Worm (Caenorhabditis elegans) whole organism, young adult: ENCODE data around the gene fkh-3.
A peak's percentile ranks its signal among the peaks of the same experiment; 100 is the strongest.

Experiments used
- B0019.2 ChIP-seq: fragments of 200-800 bp; sonication (Bioruptor generic); conservative IDR thresholded peaks from 2 replicates; pipeline ENCODE4 v1.3.6; 2022; ENCODE audit warnings: missing genetic modification reagents, missing genetic modification characterization, missing compliant biosample characterization
- B0261.1 ChIP-seq: sonication (generic microtip); optimal IDR thresholded peaks from 2 replicates; lab custom pipeline; 2016; ENCODE audit warnings: mild to moderate bottlenecking, missing genetic modification characterization, moderate library complexity, missing compliant biosample characterization
- C17E4.6 ChIP-seq: fragments of 200-800 bp; sonication (Bioruptor generic); IDR thresholded peaks from 2 replicates; pipeline ENCODE4 v1.3.6; 2022; ENCODE audit warnings: missing genetic modification reagents, missing genetic modification characterization, missing compliant biosample characterization
- D2030.7 ChIP-seq: fragments of 200-800 bp; sonication (Bioruptor generic); IDR thresholded peaks from 2 replicates; pipeline ENCODE4 v1.3.6; 2022; ENCODE audit warnings: missing genetic modification reagents, missing genetic modification characterization, missing compliant biosample characterization
- F22D6.2 ChIP-seq: sonication (generic microtip); optimal IDR thresholded peaks from 2 replicates; lab custom pipeline; 2016; ENCODE audit warnings: mild to moderate bottlenecking, missing genetic modification characterization, missing compliant biosample characterization
- F55B11.4 ChIP-seq: sonication (generic microtip); optimal IDR thresholded peaks from 2 replicates; lab custom pipeline; 2016; ENCODE audit warnings: missing compliant biosample characterization, missing genetic modification characterization, borderline replicate concordance; ENCODE audit not compliant: insufficient read depth
- K11D2.4 ChIP-seq: fragments of 200-800 bp; sonication (Bioruptor generic); IDR thresholded peaks from 2 replicates; pipeline ENCODE4 v1.3.6; 2022; ENCODE audit warnings: missing genetic modification reagents, missing genetic modification characterization, missing compliant biosample characterization
- T26A5.8 ChIP-seq: sonication (generic microtip); optimal IDR thresholded peaks from 2 replicates; lab custom pipeline; 2016; ENCODE audit warnings: missing genetic modification characterization, missing compliant biosample characterization
- Y53G8AR.9 ChIP-seq: fragments of 200-800 bp; sonication (Bioruptor generic); conservative IDR thresholded peaks from 2 replicates; pipeline ENCODE4 v1.3.6; 2022; ENCODE audit warnings: missing genetic modification reagents, missing genetic modification characterization, missing compliant biosample characterization
- Y67H2A.10 ChIP-seq: fragments of 200-800 bp; sonication (Bioruptor generic); conservative IDR thresholded peaks from 2 replicates; pipeline ENCODE4 v1.3.6; 2022; ENCODE audit warnings: missing genetic modification reagents, missing genetic modification characterization, missing compliant biosample characterization
- akir-1 ChIP-seq: fragments of 200-800 bp; sonication (Bioruptor generic); optimal IDR thresholded peaks from 2 replicates; lab custom pipeline; 2018; ENCODE audit warnings: mild to moderate bottlenecking, missing genetic modification characterization, moderate library complexity, missing compliant biosample characterization
- ama-1 ChIP-seq, 3 experiments: fragments of 150-350 bp in 1 of 3; sonication (generic microtip) in 2 of 3; optimal IDR thresholded peaks; 2 replicates each; lab custom pipeline; 2014 to 2018; ENCODE audit warnings: missing biosample characterization in 2 of 3, missing genetic modification characterization in 2 of 3, missing genetic modification reagents in 2 of 3
- aptf-2 ChIP-seq: fragments of 200-800 bp; sonication (Bioruptor generic); conservative IDR thresholded peaks from 2 replicates; pipeline ENCODE4 v1.3.6; 2022; ENCODE audit warnings: missing genetic modification reagents, missing genetic modification characterization, missing compliant biosample characterization
- cebp-1 ChIP-seq, 2 experiments: fragments of 200-800 bp in 1 of 2; sonication (Bioruptor generic) in 1 of 2; sonication (generic microtip) in 1 of 2; IDR thresholded peaks in 1 of 2; optimal IDR thresholded peaks in 1 of 2; 2 replicates each; pipeline versions ENCODE4 v1.3.6 to Lab custom; 2017 to 2022; ENCODE audit warnings: missing compliant biosample characterization in 2 of 2, missing genetic modification characterization in 2 of 2, mild to moderate bottlenecking in 1 of 2, missing genetic modification reagents in 1 of 2, moderate library complexity in 1 of 2
- cebp-2 ChIP-seq: fragments of 200-800 bp; sonication (Bioruptor generic); IDR thresholded peaks from 2 replicates; pipeline ENCODE4 v1.3.6; 2022; ENCODE audit warnings: missing genetic modification characterization, missing compliant biosample characterization
- ceh-79 ChIP-seq: sonication (generic microtip); optimal IDR thresholded peaks from 2 replicates; lab custom pipeline; 2017; ENCODE audit warnings: mild to moderate bottlenecking, missing genetic modification characterization, missing compliant biosample characterization
- chd-7 ChIP-seq: sonication (generic microtip); optimal IDR thresholded peaks from 2 replicates; lab custom pipeline; 2016; ENCODE audit warnings: mild to moderate bottlenecking, missing genetic modification characterization, moderate library complexity, missing compliant biosample characterization
- die-1 ChIP-seq: sonication (generic microtip); optimal IDR thresholded peaks from 2 replicates; lab custom pipeline; 2016; ENCODE audit warnings: missing genotype, mild to moderate bottlenecking, missing genetic modification characterization, missing compliant biosample characterization
- dox-1 ChIP-seq: fragments of 200-800 bp; sonication (Bioruptor generic); IDR thresholded peaks from 2 replicates; pipeline ENCODE4 v1.3.6; 2022; ENCODE audit warnings: missing genetic modification reagents, missing genetic modification characterization, missing compliant biosample characterization
- dpl-1 ChIP-seq: fragments of 150-350 bp; optimal IDR thresholded peaks from 2 replicates; lab custom pipeline; 2014; ENCODE audit warnings: missing biosample characterization, missing genetic modification reagents, missing genetic modification characterization
- egl-44 ChIP-seq: fragments of 200-800 bp; sonication (Bioruptor generic); IDR thresholded peaks from 2 replicates; pipeline ENCODE4 v1.3.6; 2022; ENCODE audit warnings: missing genetic modification reagents, missing genetic modification characterization, missing compliant biosample characterization
- egrh-3 ChIP-seq: fragments of 200-800 bp; sonication (Bioruptor generic); IDR thresholded peaks from 2 replicates; pipeline ENCODE4 v1.3.6; 2022; ENCODE audit warnings: missing genetic modification reagents, missing genetic modification characterization, missing compliant biosample characterization
- ekl-4 ChIP-seq: fragments of 200-800 bp; sonication (Bioruptor generic); IDR thresholded peaks from 2 replicates; pipeline ENCODE4 v1.3.6; 2022; ENCODE audit warnings: missing genetic modification reagents, missing genetic modification characterization, missing compliant biosample characterization
- gei-17 ChIP-seq: fragments of 200-800 bp; sonication (Bioruptor generic); optimal IDR thresholded peaks from 2 replicates; lab custom pipeline; 2018; ENCODE audit warnings: mild to moderate bottlenecking, missing genetic modification characterization, missing compliant biosample characterization
- him-1 ChIP-seq: sonication (generic microtip); optimal IDR thresholded peaks from 2 replicates; lab custom pipeline; 2016; ENCODE audit warnings: missing genotype, missing genetic modification reagents, missing genetic modification characterization, missing compliant biosample characterization
- hmg-1.2 ChIP-seq: fragments of 200-800 bp; sonication (Bioruptor generic); IDR thresholded peaks from 2 replicates; pipeline ENCODE4 v1.3.6; 2022; ENCODE audit warnings: missing genetic modification reagents, missing genetic modification characterization, missing compliant biosample characterization
- hmg-20 ChIP-seq: fragments of 200-800 bp; sonication (Bioruptor generic); IDR thresholded peaks from 2 replicates; pipeline ENCODE4 v1.3.6; 2022; ENCODE audit warnings: missing genetic modification reagents, missing genetic modification characterization, missing compliant biosample characterization
- hsf-1 ChIP-seq: fragments of 200-800 bp; sonication (Bioruptor generic); IDR thresholded peaks from 2 replicates; pipeline ENCODE4 v1.3.6; 2022; ENCODE audit warnings: missing genetic modification reagents, missing genetic modification characterization, missing compliant biosample characterization
- lin-26 ChIP-seq: fragments of 200-800 bp; sonication (Bioruptor generic); IDR thresholded peaks from 2 replicates; pipeline ENCODE4 v1.3.6; 2022; ENCODE audit warnings: missing genetic modification reagents, missing genetic modification characterization, missing compliant biosample characterization
- madf-10 ChIP-seq: sonication (generic microtip); optimal IDR thresholded peaks from 2 replicates; lab custom pipeline; 2016; ENCODE audit warnings: mild to moderate bottlenecking, missing genetic modification characterization, missing compliant biosample characterization
- madf-6 ChIP-seq: fragments of 200-800 bp; sonication (Bioruptor generic); IDR thresholded peaks from 2 replicates; pipeline ENCODE4 v1.3.6; 2022; ENCODE audit warnings: missing genetic modification reagents, missing genetic modification characterization, missing compliant biosample characterization
- mes-4 ChIP-seq: sonication (generic microtip); optimal IDR thresholded peaks from 2 replicates; lab custom pipeline; 2016; ENCODE audit warnings: missing genotype, missing genetic modification characterization, missing compliant biosample characterization
- nhr-120 ChIP-seq: fragments of 200-800 bp; sonication (Bioruptor generic); IDR thresholded peaks from 2 replicates; pipeline ENCODE4 v1.3.6; 2022; ENCODE audit warnings: missing genetic modification characterization, missing compliant biosample characterization
- nhr-27 ChIP-seq: fragments of 200-800 bp; sonication (Bioruptor generic); optimal IDR thresholded peaks from 2 replicates; lab custom pipeline; 2018; ENCODE audit warnings: mild to moderate bottlenecking, missing genetic modification characterization, moderate library complexity, missing compliant biosample characterization
- nhr-90 ChIP-seq: sonication (generic microtip); optimal IDR thresholded peaks from 2 replicates; lab custom pipeline; 2016; ENCODE audit warnings: missing genotype, mild to moderate bottlenecking, missing genetic modification characterization, missing compliant biosample characterization
- pbrm-1 ChIP-seq: fragments of 200-800 bp; sonication (Bioruptor generic); IDR thresholded peaks from 2 replicates; pipeline ENCODE4 v1.3.6; 2022; ENCODE audit warnings: missing genetic modification reagents, missing genetic modification characterization, missing compliant biosample characterization
- pha-4 ChIP-seq: fragments of 150-350 bp; sonication (generic microtip); optimal IDR thresholded peaks from 2 replicates; lab custom pipeline; 2014; ENCODE audit warnings: missing biosample characterization, missing genetic modification reagents, missing genetic modification characterization
- rcor-1 ChIP-seq: fragments of 200-800 bp; sonication (Bioruptor generic); IDR thresholded peaks from 2 replicates; pipeline ENCODE4 v1.3.6; 2022; ENCODE audit warnings: missing genetic modification reagents, missing genetic modification characterization, missing compliant biosample characterization
- rpc-1 ChIP-seq, 2 experiments: fragments of 150-350 bp in 1 of 2; sonication (generic microtip) in 1 of 2; optimal IDR thresholded peaks; 2 replicates each; lab custom pipeline; 2014 to 2018; ENCODE audit warnings: missing biosample characterization in 1 of 2, missing genetic modification characterization in 1 of 2, missing genetic modification reagents in 1 of 2, missing genotype in 1 of 2
- snpc-1.3 ChIP-seq: sonication (generic microtip); optimal IDR thresholded peaks from 2 replicates; lab custom pipeline; 2017; ENCODE audit warnings: missing genetic modification characterization, mild to moderate bottlenecking, missing compliant biosample characterization, antibody characterized with exemption, moderate library complexity, missing genotype, missing genetic modification reagents; ENCODE audit not compliant: insufficient read depth
- snpc-4 ChIP-seq, 5 experiments: fragments of 150-350 bp in 1 of 5; sonication (generic microtip) in 4 of 5; optimal IDR thresholded peaks; 2 replicates each; lab custom pipeline; 2014 to 2018; ENCODE audit warnings: missing genetic modification characterization in 5 of 5, missing biosample characterization in 3 of 5, antibody characterized with exemption in 2 of 5, mild to moderate bottlenecking in 2 of 5, missing compliant biosample characterization in 2 of 5, missing genotype in 2 of 5, moderate library complexity in 2 of 5, missing genetic modification reagents in 1 of 5
- tbp1 ChIP-seq: fragments of 200-800 bp; sonication (Bioruptor generic); optimal IDR thresholded peaks from 2 replicates; lab custom pipeline; 2018; ENCODE audit warnings: mild to moderate bottlenecking, missing genetic modification characterization, missing compliant biosample characterization
- tlf-1 ChIP-seq: fragments of 200-800 bp; sonication (Bioruptor generic); optimal IDR thresholded peaks from 2 replicates; lab custom pipeline; 2018; ENCODE audit warnings: mild to moderate bottlenecking, missing genetic modification characterization, missing compliant biosample characterization
- xnd-1 ChIP-seq: sonication (generic microtip); optimal IDR thresholded peaks from 2 replicates; lab custom pipeline; 2016; ENCODE audit warnings: missing genotype, missing genetic modification reagents, missing genetic modification characterization, missing compliant biosample characterization
- ztf-3 ChIP-seq: fragments of 200-800 bp; sonication (Bioruptor generic); optimal IDR thresholded peaks from 2 replicates; lab custom pipeline; 2018; ENCODE audit warnings: mild to moderate bottlenecking, missing genetic modification characterization, missing compliant biosample characterization
- ztf-6 ChIP-seq: fragments of 200-800 bp; sonication (Bioruptor generic); IDR thresholded peaks from 2 replicates; pipeline ENCODE4 v1.3.6; 2022; ENCODE audit warnings: missing genetic modification reagents, missing genetic modification characterization, missing compliant biosample characterization

Gene fkh-3

ce11 chrX:13443283-13443682, 20.0 kb upstream of the fkh-3 start:
- TF ChIP-seq die-1 (tag; lab: Kevin White, UChicago), result peak; percentile 64
- TF ChIP-seq dox-1, result peak; percentile 45; the same call in 1 of the 2 replicates
- TF ChIP-seq gei-17, result no peak
- TF ChIP-seq F55B11.4 (tag; lab: Kevin White, UChicago), result no peak
- TF ChIP-seq snpc-1.3 (tag; lab: Kevin White, UChicago), result peak; percentile 63
- peak; percentile 55; the same call in 1 of the 2 replicates for TF ChIP-seq hmg-20 (GFP tag; lab: Robert Waterston, UW)
- TF ChIP-seq snpc-4 (GFP tag; optimal IDR thresholded peaks at IDR 0.05; lab: Kevin White, UChicago), result peak; percentile 62
- peak in 2 of 4 experiments; percentile 36 to 58 for TF ChIP-seq snpc-4 (tag; optimal IDR thresholded peaks at IDR 0.05; lab: Kevin White, UChicago)
- TF ChIP-seq rcor-1 (GFP tag; lab: Robert Waterston, UW), result peak; percentile 62
- peak; percentile 92 for TF ChIP-seq D2030.7 (GFP tag; lab: Robert Waterston, UW)
- 0 out of 2 replicates have a peak, but pooled peaks have one; percentile 45 for TF ChIP-seq lin-26 (GFP tag; lab: Robert Waterston, UW)
- no peak for TF ChIP-seq chd-7 (tag; lab: Kevin White, UChicago)
- peak; percentile 39 for TF ChIP-seq mes-4
- TF ChIP-seq tbp1, result peak; percentile 84
- peak; percentile 51 for TF ChIP-seq him-1 (tag; lab: Kevin White, UChicago)
- TF ChIP-seq ekl-4, result no peak
- TF ChIP-seq egl-44 (GFP tag; lab: Robert Waterston, UW), result no peak
- TF ChIP-seq Y53G8AR.9 (GFP tag; lab: Robert Waterston, UW), result 0 out of 2 replicates have a peak, but pooled peaks have one; percentile 22
- TF ChIP-seq hmg-1.2, result peak; percentile 44; the same call in 1 of the 2 replicates
- 0 out of 2 replicates have a peak, but pooled peaks have one; percentile 18 for TF ChIP-seq madf-6 (GFP tag; lab: Robert Waterston, UW)
- TF ChIP-seq nhr-90 (tag; lab: Kevin White, UChicago), result peak; percentile 32
- TF ChIP-seq pbrm-1 (GFP tag; lab: Robert Waterston, UW), result peak; percentile 76
- no peak for TF ChIP-seq B0019.2
- peak; percentile 72 for TF ChIP-seq B0261.1
- TF ChIP-seq rpc-1 (optimal IDR thresholded peaks at IDR 0.05; lab: Kevin White, UChicago), result peak; percentile 75
- peak; percentile 90 for TF ChIP-seq rpc-1 (tag; optimal IDR thresholded peaks at IDR 0.05; lab: Kevin White, UChicago)
- no peak for TF ChIP-seq cebp-1 (GFP tag; IDR thresholded peaks at IDR 0.05; lab: Robert Waterston, UW)
- peak; percentile 1 for TF ChIP-seq cebp-1 (tag; optimal IDR thresholded peaks at IDR 0.05; lab: Kevin White, UChicago)

DNA sequence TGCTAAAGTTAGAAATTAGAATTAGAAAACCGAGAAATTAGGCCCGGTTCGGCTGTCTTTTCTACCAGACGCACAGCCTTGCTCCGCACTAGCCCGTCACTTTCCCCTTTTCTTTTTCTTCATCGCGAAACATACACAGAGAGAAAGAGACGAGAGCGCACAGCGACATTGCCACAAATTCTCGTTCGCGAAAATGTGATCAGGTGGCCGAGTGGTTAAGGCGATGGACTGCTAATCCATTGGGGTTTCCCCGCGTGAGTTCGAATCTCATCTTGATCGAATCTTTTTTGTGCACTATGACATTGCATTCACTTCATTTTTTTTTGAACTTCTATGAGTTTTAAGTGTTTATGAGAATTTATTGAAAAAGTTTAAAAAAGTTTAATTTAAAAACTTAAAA, 19.2 kb upstream of the fkh-3 start:
- TF ChIP-seq akir-1 (GFP tag; lab: Kevin White, UChicago) (no peak), ama-1 (optimal IDR thresholded peaks at IDR 0.05; lab: Kevin White, UChicago) (no peak), ama-1 (GFP tag; optimal IDR thresholded peaks at IDR 0.05; lab: Kevin White, UChicago) (no peak), hsf-1 (no peak), egrh-3 (GFP tag; lab: Robert Waterston, UW) (no peak), Y67H2A.10 (GFP tag; lab: Robert Waterston, UW) (no peak), T26A5.8 (tag; lab: Kevin White, UChicago) (no peak), K11D2.4 (GFP tag; lab: Robert Waterston, UW) (peak; percentile 60), xnd-1 (no peak), C17E4.6 (no peak), chd-7 (tag; lab: Kevin White, UChicago) (no peak), aptf-2 (GFP tag; lab: Robert Waterston, UW) (no peak), egl-44 (GFP tag; lab: Robert Waterston, UW) (peak; percentile 54; the same call in 1 of the 2 replicates), nhr-27 (tag; lab: Kevin White, UChicago) (no peak), B0261.1 (peak; percentile 89), dpl-1 (GFP tag; lab: Kevin White, UChicago) (no peak), hmg-1.2 (peak; percentile 78), ztf-3 (GFP tag; lab: Kevin White, UChicago) (no peak), nhr-120 (GFP tag; lab: Robert Waterston, UW) (no peak), cebp-2 (GFP tag; lab: Robert Waterston, UW) (no peak), F22D6.2 (tag; lab: Kevin White, UChicago) (no peak), madf-10 (peak; percentile 43), ztf-6 (no peak), B0019.2 (no peak), pha-4 (tag; lab: Kevin White, UChicago) (no peak), ceh-79 (no peak), tlf-1 (no peak)
